Worm (Caenorhabditis elegans): Measurements from ENCODE around the gene F53F8.6.

The F53F8.6 gene

ce11 chrV:20728763-20729350, 24.8 kb downstream of the F53F8.6 start, which contains the start of gene ipla-3:
TSS of gene ipla-3 (minus strand) at chrV:20729272.
- TF ChIP-seq tbx-11 (GFP tag; IDR thresholded peaks at IDR 0.05) (no peak), flt-1 (GFP tag; IDR thresholded peaks at IDR 0.05) (no peak), scrt-1 (GFP tag; IDR thresholded peaks at IDR 0.05) (no peak), aly-1 (tag; optimal IDR thresholded peaks at IDR 0.05) (no peak), ama-1 (optimal IDR thresholded peaks at IDR 0.05) (no peak), B0310.2 (tag; optimal IDR thresholded peaks at IDR 0.05) (no peak), tra-4 (tag; optimal IDR thresholded peaks at IDR 0.05) (no peak), ets-7 (tag; optimal IDR thresholded peaks at IDR 0.05) (no peak), hmbx-1 (tag; optimal IDR thresholded peaks at IDR 0.05) (no peak), hnd-1 (tag; optimal IDR thresholded peaks at IDR 0.05) (no peak), F13C5.2 (tag; optimal IDR thresholded peaks at IDR 0.05) (no peak), hmg-4 (GFP tag; optimal IDR thresholded peaks at IDR 0.05) (no peak)

- TF ChIP-seq scrt-1 (GFP tag; IDR thresholded peaks at IDR 0.05) = no peak
- no peak for TF ChIP-seq ceh-36 (tag; optimal IDR thresholded peaks at IDR 0.05)
- TF ChIP-seq aly-1 (tag; optimal IDR thresholded peaks at IDR 0.05) = no peak
- TF ChIP-seq flt-1 (GFP tag; IDR thresholded peaks at IDR 0.05) = no peak
- TF ChIP-seq F13C5.2 (tag; optimal IDR thresholded peaks at IDR 0.05) = no peak
- no peak for TF ChIP-seq ceh-13 (GFP tag; optimal IDR thresholded peaks at IDR 0.05)
- TF ChIP-seq hmg-4 (GFP tag; optimal IDR thresholded peaks at IDR 0.05) = no peak
- no peak for TF ChIP-seq tra-4 (tag; optimal IDR thresholded peaks at IDR 0.05)
- no peak for TF ChIP-seq ets-7 (tag; optimal IDR thresholded peaks at IDR 0.05)
- TF ChIP-seq tbx-37 (GFP tag; conservative IDR thresholded peaks at IDR 0.05) = no peak
- no peak for TF ChIP-seq ama-1 (optimal IDR thresholded peaks at IDR 0.05)
- TF ChIP-seq hnd-1 (tag; optimal IDR thresholded peaks at IDR 0.05) = no peak
- TF ChIP-seq B0310.2 (tag; optimal IDR thresholded peaks at IDR 0.05) = no peak
- TF ChIP-seq pes-1 (GFP tag; IDR thresholded peaks at IDR 0.05) = no peak
- no peak for TF ChIP-seq tbx-11 (GFP tag; IDR thresholded peaks at IDR 0.05)
- no peak for TF ChIP-seq hmbx-1 (tag; optimal IDR thresholded peaks at IDR 0.05)
- no peak for TF ChIP-seq sea-1 (GFP tag; conservative IDR thresholded peaks at IDR 0.05)
Measured at ce11 chrV:20731787-20732186, 27.8 kb downstream of the F53F8.6 start, which contains the start of gene srxa-1. TSS of gene srxa-1 (plus strand) at chrV:20732087.

- TF ChIP-seq ceh-36 (tag; optimal IDR thresholded peaks at IDR 0.05) (no peak), sea-1 (GFP tag; conservative IDR thresholded peaks at IDR 0.05) (no peak), ama-1 (optimal IDR thresholded peaks at IDR 0.05) (no peak), hmbx-1 (tag; optimal IDR thresholded peaks at IDR 0.05) (no peak), tbx-37 (GFP tag; conservative IDR thresholded peaks at IDR 0.05) (no peak), hmg-4 (GFP tag; optimal IDR thresholded peaks at IDR 0.05) (no peak), F13C5.2 (tag; optimal IDR thresholded peaks at IDR 0.05) (no peak), flt-1 (GFP tag; IDR thresholded peaks at IDR 0.05) (no peak), ets-7 (tag; optimal IDR thresholded peaks at IDR 0.05) (no peak), tbx-11 (GFP tag; IDR thresholded peaks at IDR 0.05) (no peak)
Measured at ce11 chrV:20734658-20735057, 30.6 kb downstream of the F53F8.6 start, which contains the start of gene srxa-6. TSS of gene srxa-6 (plus strand) at chrV:20734958.

ce11 chrV:20739387-20739786, 35.4 kb downstream of the F53F8.6 start:
- TF ChIP-seq ets-7 (tag; optimal IDR thresholded peaks at IDR 0.05) = no peak
- no peak for TF ChIP-seq ama-1 (optimal IDR thresholded peaks at IDR 0.05)
- TF ChIP-seq pes-1 (GFP tag; IDR thresholded peaks at IDR 0.05) = no peak
- TF ChIP-seq scrt-1 (GFP tag; IDR thresholded peaks at IDR 0.05) = no peak
- TF ChIP-seq hmg-4 (GFP tag; optimal IDR thresholded peaks at IDR 0.05) = no peak
- no peak for TF ChIP-seq tra-4 (tag; optimal IDR thresholded peaks at IDR 0.05)
- TF ChIP-seq tbx-11 (GFP tag; IDR thresholded peaks at IDR 0.05) = no peak
- no peak for TF ChIP-seq sea-1 (GFP tag; conservative IDR thresholded peaks at IDR 0.05)
- no peak for TF ChIP-seq hnd-1 (tag; optimal IDR thresholded peaks at IDR 0.05)
- no peak for TF ChIP-seq flt-1 (GFP tag; IDR thresholded peaks at IDR 0.05)
- TF ChIP-seq aly-1 (tag; optimal IDR thresholded peaks at IDR 0.05) = no peak
- TF ChIP-seq B0310.2 (tag; optimal IDR thresholded peaks at IDR 0.05) = no peak
- TF ChIP-seq ceh-36 (tag; optimal IDR thresholded peaks at IDR 0.05) = no peak
- TF ChIP-seq tbx-37 (GFP tag; conservative IDR thresholded peaks at IDR 0.05) = no peak

ce11 chrV:20744290-20744837, 40.3 kb downstream of the F53F8.6 start, which contains the start of gene dnj-25:
TSS of gene dnj-25 (minus strand) at chrV:20744346.
- no peak for TF ChIP-seq tra-4 (tag; optimal IDR thresholded peaks at IDR 0.05)
- TF ChIP-seq F13C5.2 (tag; optimal IDR thresholded peaks at IDR 0.05) = peak; percentile 27
- no peak for TF ChIP-seq ama-1 (optimal IDR thresholded peaks at IDR 0.05)
- no peak for TF ChIP-seq hmg-4 (GFP tag; optimal IDR thresholded peaks at IDR 0.05)
- no peak for TF ChIP-seq ceh-36 (tag; optimal IDR thresholded peaks at IDR 0.05)
- TF ChIP-seq tbx-37 (GFP tag; conservative IDR thresholded peaks at IDR 0.05) = no peak

ce11 chrV:20745278-20745677, 41.3 kb downstream of the F53F8.6 start:
- no peak for TF ChIP-seq ets-7 (tag; optimal IDR thresholded peaks at IDR 0.05)
- TF ChIP-seq pes-1 (GFP tag; IDR thresholded peaks at IDR 0.05) = no peak
- TF ChIP-seq tbx-37 (GFP tag; conservative IDR thresholded peaks at IDR 0.05) = no peak
- TF ChIP-seq aly-1 (tag; optimal IDR thresholded peaks at IDR 0.05) = no peak
- no peak for TF ChIP-seq flt-1 (GFP tag; IDR thresholded peaks at IDR 0.05)
- no peak for TF ChIP-seq hmbx-1 (tag; optimal IDR thresholded peaks at IDR 0.05)
- TF ChIP-seq ama-1 (optimal IDR thresholded peaks at IDR 0.05) = no peak
- no peak for TF ChIP-seq ceh-36 (tag; optimal IDR thresholded peaks at IDR 0.05)
- TF ChIP-seq hnd-1 (tag; optimal IDR thresholded peaks at IDR 0.05) = no peak
- TF ChIP-seq ceh-13 (GFP tag; optimal IDR thresholded peaks at IDR 0.05) = no peak
- TF ChIP-seq B0310.2 (tag; optimal IDR thresholded peaks at IDR 0.05) = no peak
- no peak for TF ChIP-seq scrt-1 (GFP tag; IDR thresholded peaks at IDR 0.05)

- TF ChIP-seq ceh-36 (tag; optimal IDR thresholded peaks at IDR 0.05) = no peak
- no peak for TF ChIP-seq ets-7 (tag; optimal IDR thresholded peaks at IDR 0.05)
- no peak for TF ChIP-seq hmg-4 (GFP tag; optimal IDR thresholded peaks at IDR 0.05)
- TF ChIP-seq tbx-11 (GFP tag; IDR thresholded peaks at IDR 0.05) = no peak
- no peak for TF ChIP-seq tbx-37 (GFP tag; conservative IDR thresholded peaks at IDR 0.05)
- no peak for TF ChIP-seq flt-1 (GFP tag; IDR thresholded peaks at IDR 0.05)
- no peak for TF ChIP-seq aly-1 (tag; optimal IDR thresholded peaks at IDR 0.05)
Measured at ce11 chrV:20746805-20747204, 42.8 kb downstream of the F53F8.6 start.

Data from whole organism, early embryonic.